Fruit fly (Drosophila melanogaster): ENCODE measurements around the gene CG3842.

CG3842 gene

DNA sequence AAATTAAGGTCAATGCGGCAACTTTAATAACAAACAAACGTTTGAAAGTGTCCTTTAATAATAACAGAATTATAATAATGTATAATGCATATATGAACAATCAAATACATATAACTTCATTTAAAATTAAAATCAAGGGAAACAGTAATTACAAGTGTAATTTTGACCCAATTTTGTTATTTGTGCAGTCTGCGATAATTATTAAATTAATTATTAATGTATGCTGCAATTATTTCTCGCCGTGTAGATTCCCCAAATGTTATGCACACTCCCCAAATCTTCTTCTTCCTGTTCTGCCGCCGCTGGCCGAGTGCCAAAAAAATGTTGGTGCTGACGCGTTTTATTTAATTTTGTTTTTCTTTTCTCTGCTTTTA, 16.0 kb downstream of the CG3842 start (continued):
- TF ChIP-seq kni (GFP tag; optimal IDR thresholded peaks at IDR 0.05), result peak; percentile 54
- TF ChIP-seq Bdp1 (GFP tag; optimal IDR thresholded peaks at IDR 0.05), result no peak
- TF ChIP-seq Bteb2 (GFP tag; optimal IDR thresholded peaks at IDR 0.05), result no peak
- no peak for TF ChIP-seq Mes4 (GFP tag; optimal IDR thresholded peaks at IDR 0.05)
- TF ChIP-seq CG1602 (GFP tag; optimal IDR thresholded peaks at IDR 0.05), result peak; percentile 76
- no peak for TF ChIP-seq ro (GFP tag; IDR thresholded peaks at IDR 0.05)
- peak; percentile 92 for TF ChIP-seq CG17829 (tag; optimal IDR thresholded peaks at IDR 0.05)
- TF ChIP-seq Fer2 (tag; optimal IDR thresholded peaks at IDR 0.05), result peak; percentile 75
- no peak for TF ChIP-seq prd (optimal IDR thresholded peaks at IDR 0.05)
- TF ChIP-seq prd (GFP tag; IDR thresholded peaks at IDR 0.05), result peak; percentile 84
- TF ChIP-seq Med (GFP tag), result peak; percentile 73
- TF ChIP-seq Neu2 (GFP tag; optimal IDR thresholded peaks at IDR 0.05; ENCODE audit: borderline replicate concordance), result no peak
- no peak for TF ChIP-seq tx (GFP tag; optimal IDR thresholded peaks at IDR 0.05)
- peak; percentile 57 to 77 for TF ChIP-seq dpn (GFP tag; optimal IDR thresholded peaks at IDR 0.05)
- TF ChIP-seq wek (GFP tag; optimal IDR thresholded peaks at IDR 0.05), result no peak
- TF ChIP-seq chm (GFP tag; IDR thresholded peaks at IDR 0.05), result peak; percentile 56; the same call in 1 of the 2 replicates
- no peak for TF ChIP-seq D (optimal IDR thresholded peaks at IDR 0.05)
- peak; percentile 84 for TF ChIP-seq D (GFP tag; optimal IDR thresholded peaks at IDR 0.05)
- TF ChIP-seq CG17385 (GFP tag; optimal IDR thresholded peaks at IDR 0.05), result peak; percentile 90
- TF ChIP-seq CG1647 (GFP tag; optimal IDR thresholded peaks at IDR 0.05), result no peak
- peak; percentile 84 for TF ChIP-seq CG9817 (tag; optimal IDR thresholded peaks at IDR 0.05)
- TF ChIP-seq CG11504 (tag; optimal IDR thresholded peaks at IDR 0.05), result peak; percentile 93
- no peak for TF ChIP-seq nom (GFP tag; optimal IDR thresholded peaks at IDR 0.05)
- peak; percentile 91 for TF ChIP-seq Meics (GFP tag; optimal IDR thresholded peaks at IDR 0.05)
- no peak for TF ChIP-seq CG15479 (GFP tag; optimal IDR thresholded peaks at IDR 0.05)
- peak in 1 of 2 experiments; percentile 94 for TF ChIP-seq eve (GFP tag; optimal IDR thresholded peaks at IDR 0.05)
- peak; percentile 75 for TF ChIP-seq CG12155 (GFP tag; optimal IDR thresholded peaks at IDR 0.05)
- peak; percentile 43 for TF ChIP-seq CG10274 (GFP tag; optimal IDR thresholded peaks at IDR 0.05)
- peak; percentile 80 for TF ChIP-seq Rfx (GFP tag; IDR thresholded peaks at IDR 0.05)
- peak; percentile 83 for TF ChIP-seq oc (tag; optimal IDR thresholded peaks at IDR 0.05)
- TF ChIP-seq tll (GFP tag; optimal IDR thresholded peaks at IDR 0.05), result no peak
- peak; percentile 89 for TF ChIP-seq CG17359 (tag; optimal IDR thresholded peaks at IDR 0.05)
- TF ChIP-seq salm (tag; optimal IDR thresholded peaks at IDR 0.05), result peak; percentile 83
- TF ChIP-seq CG10462 (GFP tag; optimal IDR thresholded peaks at IDR 0.05), result peak; percentile 69
- peak; percentile 75 for TF ChIP-seq odd (GFP tag; optimal IDR thresholded peaks at IDR 0.05)
- TF ChIP-seq psq (GFP tag; optimal IDR thresholded peaks at IDR 0.05), result peak; percentile 48
- TF ChIP-seq kah (GFP tag; optimal IDR thresholded peaks at IDR 0.05), result peak; percentile 71
- TF ChIP-seq Drgx (GFP tag; IDR thresholded peaks at IDR 0.05), result peak; percentile 63
- TF ChIP-seq kay (GFP tag; optimal IDR thresholded peaks at IDR 0.05), result peak; percentile 66
- no peak for TF ChIP-seq CG3163 (GFP tag; optimal IDR thresholded peaks at IDR 0.05)
- TF ChIP-seq CG6175 (GFP tag; IDR thresholded peaks at IDR 0.05), result no peak; the same call in 2 of the 3 replicates
- no peak for TF ChIP-seq jumu (GFP tag; optimal IDR thresholded peaks at IDR 0.05)
- TF ChIP-seq CG10431 (GFP tag; optimal IDR thresholded peaks at IDR 0.05), result peak; percentile 70
- peak; percentile 26 for TF ChIP-seq lbe (GFP tag; optimal IDR thresholded peaks at IDR 0.05)
- peak; percentile 55 for TF ChIP-seq CG8765 (GFP tag; IDR thresholded peaks at IDR 0.05)
- TF ChIP-seq grau (tag; optimal IDR thresholded peaks at IDR 0.05), result peak; percentile 90
- TF ChIP-seq CG17802 (tag; optimal IDR thresholded peaks at IDR 0.05), result peak; percentile 39
- peak; percentile 92 for TF ChIP-seq CG8924 (tag; optimal IDR thresholded peaks at IDR 0.05)
- TF ChIP-seq crp (GFP tag; optimal IDR thresholded peaks at IDR 0.05), result peak in 1 of 2 experiments; percentile 33
- peak; percentile 73; the same call in 2 of the 3 replicates for TF ChIP-seq Mrtf (GFP tag; IDR thresholded peaks at IDR 0.05)
- no peak for TF ChIP-seq gro (GFP tag; optimal IDR thresholded peaks at IDR 0.05)

All from whole organism, embryonic.